Worm (Caenorhabditis elegans) whole organism, young adult: ENCODE measurements around the gene F41G3.20.

Experiments used
- B0019.2 ChIP-seq: fragments of 200-800 bp; sonication (Bioruptor generic); conservative IDR thresholded peaks from 2 replicates; pipeline ENCODE4 v1.3.6; 2022; ENCODE audit warnings: missing genetic modification reagents, missing genetic modification characterization, missing compliant biosample characterization
- B0035.1 ChIP-seq: sonication (generic microtip); optimal IDR thresholded peaks from 2 replicates; lab custom pipeline; 2016; ENCODE audit warnings: missing genetic modification characterization, mild to moderate bottlenecking, missing compliant biosample characterization, missing genotype, missing genetic modification reagents
- F33H1.4 ChIP-seq: fragments of 200-800 bp; sonication (Bioruptor generic); IDR thresholded peaks from 2 replicates; pipeline ENCODE4 v1.3.6; 2022; ENCODE audit warnings: missing genetic modification reagents, missing genetic modification characterization, missing compliant biosample characterization
- Y53F4B.3 ChIP-seq: fragments of 200-800 bp; sonication (Bioruptor generic); IDR thresholded peaks from 2 replicates; pipeline ENCODE4 v1.3.6; 2022; ENCODE audit warnings: missing genetic modification reagents, missing genetic modification characterization, missing compliant biosample characterization
- Y79H2A.3 ChIP-seq: fragments of 200-800 bp; sonication (Bioruptor generic); conservative IDR thresholded peaks from 2 replicates; pipeline ENCODE4 v1.3.6; 2022; ENCODE audit warnings: missing genetic modification reagents, missing genetic modification characterization, missing compliant biosample characterization
- Y95B8A.8 ChIP-seq: fragments of 200-800 bp; sonication (Bioruptor generic); IDR thresholded peaks from 2 replicates; pipeline ENCODE4 v1.3.6; 2022; ENCODE audit warnings: missing genetic modification reagents, missing genetic modification characterization, missing compliant biosample characterization
- akir-1 ChIP-seq: fragments of 200-800 bp; sonication (Bioruptor generic); optimal IDR thresholded peaks from 2 replicates; lab custom pipeline; 2018; ENCODE audit warnings: mild to moderate bottlenecking, missing genetic modification characterization, moderate library complexity, missing compliant biosample characterization
- ama-1 ChIP-seq, 3 experiments: fragments of 150-350 bp in 1 of 3; sonication (generic microtip) in 2 of 3; optimal IDR thresholded peaks; 2 replicates each; lab custom pipeline; 2014 to 2018; ENCODE audit warnings: missing biosample characterization in 2 of 3, missing genetic modification characterization in 2 of 3, missing genetic modification reagents in 2 of 3
- attf-6 ChIP-seq: fragments of 200-800 bp; sonication (Bioruptor generic); IDR thresholded peaks from 2 replicates; pipeline ENCODE4 v1.3.6; 2022; ENCODE audit warnings: missing genetic modification reagents, missing genetic modification characterization, missing compliant biosample characterization
- ccch-3 ChIP-seq: fragments of 200-800 bp; sonication (Bioruptor generic); optimal IDR thresholded peaks from 2 replicates; lab custom pipeline; 2018; ENCODE audit warnings: mild to moderate bottlenecking, missing genetic modification characterization, missing compliant biosample characterization
- cebp-1 ChIP-seq, 2 experiments: fragments of 200-800 bp in 1 of 2; sonication (Bioruptor generic) in 1 of 2; sonication (generic microtip) in 1 of 2; IDR thresholded peaks in 1 of 2; optimal IDR thresholded peaks in 1 of 2; 2 replicates each; pipeline versions ENCODE4 v1.3.6 to Lab custom; 2017 to 2022; ENCODE audit warnings: missing compliant biosample characterization in 2 of 2, missing genetic modification characterization in 2 of 2, mild to moderate bottlenecking in 1 of 2, missing genetic modification reagents in 1 of 2, moderate library complexity in 1 of 2
- cebp-2 ChIP-seq: fragments of 200-800 bp; sonication (Bioruptor generic); IDR thresholded peaks from 2 replicates; pipeline ENCODE4 v1.3.6; 2022; ENCODE audit warnings: missing genetic modification characterization, missing compliant biosample characterization
- ceh-27 ChIP-seq: fragments of 200-800 bp; sonication (Bioruptor generic); optimal IDR thresholded peaks from 2 replicates; lab custom pipeline; 2018; ENCODE audit warnings: mild to moderate bottlenecking, missing genetic modification characterization, moderate library complexity, missing compliant biosample characterization
- ceh-79 ChIP-seq: sonication (generic microtip); optimal IDR thresholded peaks from 2 replicates; lab custom pipeline; 2017; ENCODE audit warnings: mild to moderate bottlenecking, missing genetic modification characterization, missing compliant biosample characterization
- ekl-4 ChIP-seq: fragments of 200-800 bp; sonication (Bioruptor generic); IDR thresholded peaks from 2 replicates; pipeline ENCODE4 v1.3.6; 2022; ENCODE audit warnings: missing genetic modification reagents, missing genetic modification characterization, missing compliant biosample characterization
- hlh-12 ChIP-seq: sonication (generic microtip); optimal IDR thresholded peaks from 2 replicates; lab custom pipeline; 2016; ENCODE audit warnings: missing genetic modification characterization, missing compliant biosample characterization
- hmg-1.2 ChIP-seq: fragments of 200-800 bp; sonication (Bioruptor generic); IDR thresholded peaks from 2 replicates; pipeline ENCODE4 v1.3.6; 2022; ENCODE audit warnings: missing genetic modification reagents, missing genetic modification characterization, missing compliant biosample characterization
- hsf-1 ChIP-seq: fragments of 200-800 bp; sonication (Bioruptor generic); IDR thresholded peaks from 2 replicates; pipeline ENCODE4 v1.3.6; 2022; ENCODE audit warnings: missing genetic modification reagents, missing genetic modification characterization, missing compliant biosample characterization
- let-526 ChIP-seq: fragments of 200-800 bp; sonication (Bioruptor generic); IDR thresholded peaks from 2 replicates; pipeline ENCODE4 v1.3.6; 2022; ENCODE audit warnings: missing genetic modification reagents, missing genetic modification characterization, missing compliant biosample characterization
- let-607 ChIP-seq, 2 experiments: fragments of 200-800 bp in 1 of 2; sonication (Bioruptor generic) in 1 of 2; sonication (generic microtip) in 1 of 2; optimal IDR thresholded peaks; 2 replicates each; lab custom pipeline; 2016 to 2018; ENCODE audit warnings: mild to moderate bottlenecking in 2 of 2, missing compliant biosample characterization in 2 of 2, missing genetic modification characterization in 2 of 2, moderate library complexity in 2 of 2, missing genotype in 1 of 2
- lin-26 ChIP-seq: fragments of 200-800 bp; sonication (Bioruptor generic); IDR thresholded peaks from 2 replicates; pipeline ENCODE4 v1.3.6; 2022; ENCODE audit warnings: missing genetic modification reagents, missing genetic modification characterization, missing compliant biosample characterization
- lin-35 ChIP-seq, 3 experiments: fragments of 150-350 bp in 2 of 3; sonication (generic microtip) in 1 of 3; optimal IDR thresholded peaks; 2 replicates each; lab custom pipeline; 2014 to 2018; ENCODE audit warnings: missing biosample characterization in 3 of 3, missing genetic modification characterization in 3 of 3, missing genetic modification reagents in 3 of 3
- lir-1 ChIP-seq: fragments of 200-800 bp; sonication (Bioruptor generic); conservative IDR thresholded peaks from 2 replicates; pipeline ENCODE4 v1.3.6; 2022; ENCODE audit warnings: missing genetic modification reagents, missing genetic modification characterization, missing compliant biosample characterization
- lsy-27 ChIP-seq: sonication (generic microtip); optimal IDR thresholded peaks from 2 replicates; lab custom pipeline; 2017; ENCODE audit warnings: missing genetic modification characterization, mild to moderate bottlenecking, missing compliant biosample characterization, antibody characterized with exemption, missing genotype, borderline replicate concordance; ENCODE audit not compliant: insufficient read depth
- madf-3 ChIP-seq: fragments of 200-800 bp; sonication (Bioruptor generic); IDR thresholded peaks from 2 replicates; pipeline ENCODE4 v1.3.6; 2022; ENCODE audit warnings: missing genetic modification reagents, missing genetic modification characterization, missing compliant biosample characterization
- madf-8 ChIP-seq: fragments of 200-800 bp; sonication (Bioruptor generic); conservative IDR thresholded peaks from 2 replicates; pipeline ENCODE4 v1.3.6; 2022; ENCODE audit warnings: missing genetic modification reagents, missing genetic modification characterization, missing compliant biosample characterization
- nfya-1 ChIP-seq: sonication (generic microtip); optimal IDR thresholded peaks from 2 replicates; lab custom pipeline; 2017; ENCODE audit warnings: antibody characterized with exemption, missing compliant biosample characterization, missing genetic modification characterization, borderline replicate concordance; ENCODE audit not compliant: insufficient read depth
- nfyb-1 ChIP-seq: fragments of 200-800 bp; sonication (Bioruptor generic); IDR thresholded peaks from 2 replicates; pipeline ENCODE4 v1.3.6; 2022; ENCODE audit warnings: missing genetic modification reagents, missing genetic modification characterization, missing compliant biosample characterization
- nhr-120 ChIP-seq: fragments of 200-800 bp; sonication (Bioruptor generic); IDR thresholded peaks from 2 replicates; pipeline ENCODE4 v1.3.6; 2022; ENCODE audit warnings: missing genetic modification characterization, missing compliant biosample characterization
- nhr-80 ChIP-seq: sonication (generic microtip); optimal IDR thresholded peaks from 2 replicates; lab custom pipeline; 2016; ENCODE audit warnings: missing genetic modification characterization, missing compliant biosample characterization
- nhr-90 ChIP-seq: sonication (generic microtip); optimal IDR thresholded peaks from 2 replicates; lab custom pipeline; 2016; ENCODE audit warnings: missing genotype, mild to moderate bottlenecking, missing genetic modification characterization, missing compliant biosample characterization
- pbrm-1 ChIP-seq: fragments of 200-800 bp; sonication (Bioruptor generic); IDR thresholded peaks from 2 replicates; pipeline ENCODE4 v1.3.6; 2022; ENCODE audit warnings: missing genetic modification reagents, missing genetic modification characterization, missing compliant biosample characterization
- pha-4 ChIP-seq: fragments of 150-350 bp; sonication (generic microtip); optimal IDR thresholded peaks from 2 replicates; lab custom pipeline; 2014; ENCODE audit warnings: missing biosample characterization, missing genetic modification reagents, missing genetic modification characterization
- repo-1 ChIP-seq: sonication (generic microtip); optimal IDR thresholded peaks from 2 replicates; lab custom pipeline; 2017; ENCODE audit warnings: mild to moderate bottlenecking, missing genetic modification characterization, missing compliant biosample characterization
- sdz-38 ChIP-seq: sonication (generic microtip); optimal IDR thresholded peaks from 2 replicates; lab custom pipeline; 2016; ENCODE audit warnings: missing genotype, missing genetic modification characterization, missing compliant biosample characterization
- sea-2 ChIP-seq: fragments of 200-800 bp; sonication (Bioruptor generic); IDR thresholded peaks from 2 replicates; pipeline ENCODE4 v1.3.6; 2022; ENCODE audit warnings: missing genetic modification characterization, missing compliant biosample characterization
- snpc-1.1 ChIP-seq: sonication (generic microtip); optimal IDR thresholded peaks from 2 replicates; lab custom pipeline; 2017; ENCODE audit warnings: missing genetic modification characterization, mild to moderate bottlenecking, missing compliant biosample characterization, antibody characterized with exemption, moderate library complexity, missing genotype, missing genetic modification reagents; ENCODE audit not compliant: insufficient read depth
- tbx-9 ChIP-seq: sonication (generic microtip); optimal IDR thresholded peaks from 2 replicates; lab custom pipeline; 2016; ENCODE audit warnings: borderline replicate concordance, missing genetic modification characterization, inconsistent platforms, missing compliant biosample characterization
- xnd-1 ChIP-seq: sonication (generic microtip); optimal IDR thresholded peaks from 2 replicates; lab custom pipeline; 2016; ENCODE audit warnings: missing genotype, missing genetic modification reagents, missing genetic modification characterization, missing compliant biosample characterization
- zfh-2 ChIP-seq: fragments of 200-800 bp; sonication (Bioruptor generic); conservative IDR thresholded peaks from 2 replicates; pipeline ENCODE4 v1.3.6; 2022; ENCODE audit warnings: missing genetic modification reagents, missing genetic modification characterization, missing compliant biosample characterization
- zim-3 ChIP-seq: sonication (generic microtip); optimal IDR thresholded peaks from 2 replicates; lab custom pipeline; 2017; ENCODE audit warnings: mild to moderate bottlenecking, missing genetic modification characterization, moderate library complexity, missing compliant biosample characterization
- ztf-28 ChIP-seq: fragments of 200-800 bp; sonication (Bioruptor generic); IDR thresholded peaks from 2 replicates; pipeline ENCODE4 v1.3.6; 2022; ENCODE audit warnings: missing genetic modification reagents, missing genetic modification characterization, missing compliant biosample characterization
- ztf-3 ChIP-seq: fragments of 200-800 bp; sonication (Bioruptor generic); optimal IDR thresholded peaks from 2 replicates; lab custom pipeline; 2018; ENCODE audit warnings: mild to moderate bottlenecking, missing genetic modification characterization, missing compliant biosample characterization

Gene F41G3.20

DNA sequence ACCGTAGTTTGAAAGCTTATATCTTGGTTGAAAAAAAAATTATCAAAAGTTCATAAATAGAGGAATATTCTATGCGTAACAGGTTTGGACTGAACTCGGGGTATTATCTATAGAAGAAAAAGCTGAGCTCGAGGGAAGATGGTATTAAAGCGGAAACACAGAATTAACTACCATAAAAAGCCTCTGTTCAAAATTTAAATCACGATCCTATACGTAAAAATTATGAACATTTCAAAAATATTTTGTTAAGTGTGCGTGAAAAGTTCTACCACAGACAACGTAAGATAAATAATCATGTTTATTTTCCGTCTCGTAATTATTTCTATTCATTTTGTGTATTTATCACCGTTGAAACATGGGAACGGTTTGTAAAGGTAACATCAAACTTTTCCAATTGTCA, 4.4 kb downstream of the F41G3.20 start, which contains the start of gene F41G3.5:
TSS of gene F41G3.5 (plus strand) at position 301 of the 400 bp plus-strand sequence.
- TF ChIP-seq ekl-4 (GFP tag; lab: Robert Waterston, UW), result no peak

ce11 chrII:6745783-6746182, 5.0 kb downstream of the F41G3.20 start, which contains the start of gene ins-14:
TSS of gene ins-14 (minus strand) at chrII:6745814.
- TF ChIP-seq ztf-3 (GFP tag; lab: Kevin White, UChicago), result no peak
- no peak for TF ChIP-seq cebp-1 (GFP tag; IDR thresholded peaks at IDR 0.05; lab: Robert Waterston, UW)
- TF ChIP-seq cebp-1 (tag; optimal IDR thresholded peaks at IDR 0.05; lab: Kevin White, UChicago), result no peak
- no peak for TF ChIP-seq hsf-1 (GFP tag; lab: Robert Waterston, UW)
- no peak for TF ChIP-seq ceh-27
- TF ChIP-seq lsy-27, result no peak
- no peak for TF ChIP-seq nhr-90
- no peak for TF ChIP-seq Y79H2A.3 (GFP tag; lab: Robert Waterston, UW)
- no peak for TF ChIP-seq ztf-28
- no peak for TF ChIP-seq madf-3 (GFP tag; lab: Robert Waterston, UW)
- no peak for TF ChIP-seq lin-35 (GFP tag; optimal IDR thresholded peaks at IDR 0.05; lab: Kevin White, UChicago)
- TF ChIP-seq Y53F4B.3, result no peak
- TF ChIP-seq akir-1 (GFP tag; lab: Kevin White, UChicago), result no peak
- no peak for TF ChIP-seq hmg-1.2

- no peak for TF ChIP-seq attf-6
- TF ChIP-seq ceh-79 (tag; lab: Kevin White, UChicago), result no peak
- TF ChIP-seq nfya-1 (tag; lab: Kevin White, UChicago), result no peak
- no peak for TF ChIP-seq tbx-9 (tag; lab: Kevin White, UChicago)
- TF ChIP-seq ccch-3 (GFP tag; lab: Kevin White, UChicago), result no peak
- TF ChIP-seq sea-2 (GFP tag; lab: Robert Waterston, UW), result no peak
- TF ChIP-seq snpc-1.1 (tag; lab: Kevin White, UChicago), result no peak
- TF ChIP-seq B0019.2 (GFP tag; lab: Robert Waterston, UW), result no peak
- no peak for TF ChIP-seq lir-1
- no peak for TF ChIP-seq pbrm-1 (GFP tag; lab: Robert Waterston, UW)
- no peak for TF ChIP-seq ama-1 (optimal IDR thresholded peaks at IDR 0.05; lab: Kevin White, UChicago)
- TF ChIP-seq ama-1 (GFP tag; optimal IDR thresholded peaks at IDR 0.05; lab: Kevin White, UChicago), result no peak
- no peak for TF ChIP-seq hlh-12 (tag; lab: Kevin White, UChicago)
- TF ChIP-seq pha-4, result no peak
- no peak for TF ChIP-seq let-526 (GFP tag; lab: Robert Waterston, UW)
- no peak for TF ChIP-seq zim-3 (tag; lab: Kevin White, UChicago)
- TF ChIP-seq Y79H2A.3 (GFP tag; lab: Robert Waterston, UW), result no peak
- no peak for TF ChIP-seq B0035.1
- no peak for TF ChIP-seq repo-1 (tag; lab: Kevin White, UChicago)
- TF ChIP-seq nfyb-1 (GFP tag; lab: Robert Waterston, UW), result no peak
Observed at ce11 chrII:6744648-6745047, 6.2 kb downstream of the F41G3.20 start, which contains the start of gene ins-15. TSS of gene ins-15 (minus strand) at chrII:6744748.

- no peak for TF ChIP-seq B0019.2 (GFP tag; lab: Robert Waterston, UW)
- TF ChIP-seq Y95B8A.8 (GFP tag; lab: Robert Waterston, UW), result no peak
- TF ChIP-seq cebp-2 (GFP tag; lab: Robert Waterston, UW), result no peak
- no peak for TF ChIP-seq let-607 (tag; optimal IDR thresholded peaks at IDR 0.05; lab: Kevin White, UChicago)
- no peak for TF ChIP-seq lin-26 (GFP tag; lab: Robert Waterston, UW)
- no peak for TF ChIP-seq madf-8
- no peak for TF ChIP-seq F33H1.4 (GFP tag; lab: Robert Waterston, UW)
- no peak for TF ChIP-seq sdz-38 (tag; lab: Kevin White, UChicago)
- no peak for TF ChIP-seq nhr-120
- no peak for TF ChIP-seq B0035.1
- no peak for TF ChIP-seq nhr-80
- no peak for TF ChIP-seq zim-3 (tag; lab: Kevin White, UChicago)
- no peak for TF ChIP-seq zfh-2
- TF ChIP-seq xnd-1 (tag; lab: Kevin White, UChicago), result no peak
Observed at ce11 chrII:6742614-6743013, 8.2 kb downstream of the F41G3.20 start, which contains the start of gene F41G3.6. TSS of gene F41G3.6 (plus strand) at chrII:6742914.
